Worm (Caenorhabditis elegans): ENCODE measurements around the gene Y41G9A.5.

Gene Y41G9A.5

ce11 chrX:2976148-2976547 lies 29.7 kb downstream of the Y41G9A.5 start, which contains the start of gene aakg-3:
Gene aakg-3, plus strand, starts transcription at chrX:2976448.
- TF ChIP-seq nhr-10 (tag; optimal IDR thresholded peaks at IDR 0.05) (no peak), aha-1 (tag) (peak; percentile 75)

ce11 chrX:2978100-2978499 lies 31.6 kb downstream of the Y41G9A.5 start:
- TF ChIP-seq ceh-44 (GFP tag; IDR thresholded peaks at IDR 0.05) = no peak
- no peak for TF ChIP-seq saeg-2 (GFP tag; IDR thresholded peaks at IDR 0.05)
- no peak for TF ChIP-seq lir-3 (tag; optimal IDR thresholded peaks at IDR 0.05)
- TF ChIP-seq hlh-30 (tag; optimal IDR thresholded peaks at IDR 0.05; ENCODE audit: insufficient read depth) = no peak
- no peak for TF ChIP-seq ceh-62 (tag; optimal IDR thresholded peaks at IDR 0.05)
- no peak for TF ChIP-seq dmd-8 (GFP tag; IDR thresholded peaks at IDR 0.05)
- TF ChIP-seq Y75B8A.6 (GFP tag; IDR thresholded peaks at IDR 0.05) = no peak
- TF ChIP-seq nhr-48 (tag; optimal IDR thresholded peaks at IDR 0.05) = no peak
- no peak for TF ChIP-seq daf-8 (GFP tag; IDR thresholded peaks at IDR 0.05)
- TF ChIP-seq mes-2 (tag; optimal IDR thresholded peaks at IDR 0.05; ENCODE audit: poor library complexity, severe bottlenecking) = no peak
- no peak for TF ChIP-seq nhr-10 (tag; optimal IDR thresholded peaks at IDR 0.05)
- no peak for TF ChIP-seq egl-27 (tag; optimal IDR thresholded peaks at IDR 0.05)
- no peak for TF ChIP-seq zip-2 (tag; optimal IDR thresholded peaks at IDR 0.05)
- TF ChIP-seq attf-4 (tag; optimal IDR thresholded peaks at IDR 0.05) = no peak
- no peak for TF ChIP-seq lin-29 (GFP tag; IDR thresholded peaks at IDR 0.05)
- TF ChIP-seq ceh-82 (tag; optimal IDR thresholded peaks at IDR 0.05) = no peak
- no peak for TF ChIP-seq zag-1 (tag; optimal IDR thresholded peaks at IDR 0.05)
- TF ChIP-seq zfp-2 (tag; optimal IDR thresholded peaks at IDR 0.05) = no peak
- TF ChIP-seq tra-1 (GFP tag; IDR thresholded peaks at IDR 0.05) = no peak
- no peak for TF ChIP-seq spr-1 (tag; optimal IDR thresholded peaks at IDR 0.05)

ce11 chrX:2981715-2982114 lies 35.2 kb downstream of the Y41G9A.5 start, which contains the start of gene nspg-5:
Gene nspg-5, plus strand, starts transcription at chrX:2982015.
- TF ChIP-seq aha-1 (tag) (peak; percentile 57), T26A8.4 (GFP tag; IDR thresholded peaks at IDR 0.05) (no peak)

- TF ChIP-seq ceh-32 (tag; optimal IDR thresholded peaks at IDR 0.05; ENCODE audit: poor library complexity) (no peak), zfp-2 (tag; optimal IDR thresholded peaks at IDR 0.05) (no peak), ctbp-1 (GFP tag; IDR thresholded peaks at IDR 0.05) (no peak), fos-1 (tag; optimal IDR thresholded peaks at IDR 0.05) (no peak), Y5F2A.4 (GFP tag; optimal IDR thresholded peaks at IDR 0.05) (no peak), zip-2 (tag; optimal IDR thresholded peaks at IDR 0.05) (no peak), mxl-3 (GFP tag; optimal IDR thresholded peaks at IDR 0.05) (no peak), F26F4.8 (GFP tag; conservative IDR thresholded peaks at IDR 0.05) (no peak), ztf-7 (tag; optimal IDR thresholded peaks at IDR 0.05) (no peak), lin-38 (GFP tag; IDR thresholded peaks at IDR 0.05) (no peak), lim-7 (GFP tag; IDR thresholded peaks at IDR 0.05) (no peak)
Measured at ce11 chrX:2983996-2984395, 37.5 kb downstream of the Y41G9A.5 start, which contains the start of gene osm-5. Gene osm-5, plus strand, starts transcription at chrX:2984263.

DNA sequence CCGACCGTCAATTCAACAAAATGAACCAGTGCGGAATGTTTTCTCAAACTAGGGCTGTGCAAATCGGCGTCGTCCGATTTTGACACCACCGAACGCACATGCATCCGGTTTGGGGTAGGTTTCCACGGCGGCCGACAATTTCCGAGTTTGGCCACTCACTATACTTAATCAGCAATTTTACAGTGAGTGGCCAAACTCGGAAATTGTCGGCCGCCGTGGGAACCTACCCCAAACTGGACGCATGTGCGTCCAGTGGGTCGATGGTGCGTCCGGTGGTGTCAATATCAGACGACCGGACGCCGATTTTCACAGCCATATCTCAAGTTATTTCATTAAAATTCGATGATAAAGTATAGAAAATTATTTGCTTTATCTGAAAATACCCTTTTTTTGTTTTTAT lies 43.7 kb downstream of the Y41G9A.5 start:
- TF ChIP-seq rbr-2 (tag; optimal IDR thresholded peaks at IDR 0.05) (no peak), nhr-48 (tag; optimal IDR thresholded peaks at IDR 0.05) (no peak), ztf-11 (tag; optimal IDR thresholded peaks at IDR 0.05) (no peak), unc-62 (GFP tag; optimal IDR thresholded peaks at IDR 0.05 in 1 of 2) (no peak), unc-62 (tag; optimal IDR thresholded peaks at IDR 0.05) (no peak), gei-8 (GFP tag; optimal IDR thresholded peaks at IDR 0.05) (no peak), dpl-1 (GFP tag; optimal IDR thresholded peaks at IDR 0.05) (no peak), F44E2.7 (GFP tag; IDR thresholded peaks at IDR 0.05) (no peak), egl-43 (GFP tag; IDR thresholded peaks at IDR 0.05) (no peak)
